Fruit fly (Drosophila melanogaster) whole organism, embryonic: ENCODE data around the gene CG5013.

Experiments
- BEAF-32 ChIP-seq: fragments of 200-800 bp; sonication (Bioruptor generic); optimal IDR thresholded peaks from 3 replicates; lab custom pipeline; 2017; ENCODE audit warnings: missing biosample characterization, missing genetic modification characterization, mild to moderate bottlenecking, moderate library complexity, missing genetic modification reagents
- BtbVII ChIP-seq: fragments of 200-800 bp; sonication (Bioruptor generic); optimal IDR thresholded peaks from 3 replicates; lab custom pipeline; 2017; ENCODE audit warnings: missing biosample characterization, mild to moderate bottlenecking, missing genetic modification characterization
- CG10565 ChIP-seq: fragments of 200-800 bp; sonication (Bioruptor generic); optimal IDR thresholded peaks from 3 replicates; lab custom pipeline; 2016; ENCODE audit warnings: missing biosample characterization, mild to moderate bottlenecking, missing genetic modification characterization
- CG11398 ChIP-seq: fragments of 200-800 bp; sonication (Bioruptor generic); optimal IDR thresholded peaks from 2 replicates; lab custom pipeline; 2016; ENCODE audit warnings: missing biosample characterization, missing genetic modification characterization
- CG12155 ChIP-seq: fragments of 200-800 bp; sonication (Bioruptor generic); optimal IDR thresholded peaks from 3 replicates; lab custom pipeline; 2016; ENCODE audit warnings: missing biosample characterization, missing genetic modification characterization
- CG13296 ChIP-seq: fragments of 200-800 bp; sonication (Bioruptor generic); optimal IDR thresholded peaks from 3 replicates; lab custom pipeline; 2018; ENCODE audit warnings: missing biosample characterization, mild to moderate bottlenecking, missing genetic modification characterization
- CG14965 ChIP-seq: fragments of 200-800 bp; sonication (Bioruptor generic); optimal IDR thresholded peaks from 2 replicates; lab custom pipeline; 2016; ENCODE audit warnings: missing biosample characterization, missing genetic modification characterization, borderline replicate concordance
- CG1529 ChIP-seq: fragments of 200-800 bp; sonication (Bioruptor generic); optimal IDR thresholded peaks from 3 replicates; lab custom pipeline; 2018; ENCODE audit warnings: missing biosample characterization, missing genetic modification characterization
- CG15601 ChIP-seq: fragments of 200-800 bp; sonication (Bioruptor generic); optimal IDR thresholded peaks from 3 replicates; lab custom pipeline; 2019; ENCODE audit warnings: missing biosample characterization, mild to moderate bottlenecking, missing genetic modification characterization, moderate library complexity
- CG16813 ChIP-seq: fragments of 200-800 bp; sonication (Bioruptor generic); IDR thresholded peaks from 3 replicates; pipeline ENCODE4 v1.3.6; 2022; ENCODE audit warnings: missing biosample characterization, missing genetic modification characterization; ENCODE audit not compliant: partially characterized antibody
- CG18262 ChIP-seq: fragments of 200-800 bp; optimal IDR thresholded peaks from 3 replicates; lab custom pipeline; 2019; ENCODE audit warnings: missing biosample characterization, mild to moderate bottlenecking, missing genetic modification characterization, moderate library complexity
- CG2129 ChIP-seq: fragments of 200-800 bp; sonication (Bioruptor generic); IDR thresholded peaks from 2 replicates; pipeline ENCODE4 v1.3.6; 2022; ENCODE audit warnings: missing biosample characterization, missing genetic modification characterization; ENCODE audit not compliant: partially characterized antibody
- CG30020 ChIP-seq: fragments of 200-800 bp; optimal IDR thresholded peaks from 2 replicates; lab custom pipeline; 2019; ENCODE audit warnings: missing biosample characterization, mild to moderate bottlenecking, missing genetic modification characterization, moderate library complexity
- CG30431 ChIP-seq: fragments of 200-800 bp; sonication (Bioruptor generic); optimal IDR thresholded peaks from 2 replicates; lab custom pipeline; 2017; ENCODE audit warnings: missing biosample characterization, missing genetic modification characterization
- CG4424 ChIP-seq: fragments of 200-800 bp; sonication (Bioruptor generic); optimal IDR thresholded peaks from 3 replicates; lab custom pipeline; 2016; ENCODE audit warnings: missing biosample characterization, missing genetic modification characterization
- CG4617 ChIP-seq: fragments of 200-800 bp; sonication (Bioruptor generic); optimal IDR thresholded peaks from 3 replicates; lab custom pipeline; 2016; ENCODE audit warnings: missing biosample characterization, missing genetic modification characterization, borderline replicate concordance
- CG6689 ChIP-seq: fragments of 200-800 bp; sonication (Bioruptor generic); IDR thresholded peaks from 2 replicates; pipeline ENCODE4 v1.3.6; 2022; ENCODE audit warnings: missing biosample characterization, missing genetic modification characterization
- CG7372 ChIP-seq: fragments of 200-800 bp; sonication (Bioruptor generic); IDR thresholded peaks from 2 replicates; pipeline ENCODE4 v1.3.6; 2022; ENCODE audit warnings: missing biosample characterization, missing genetic modification characterization
- CG7786 ChIP-seq: fragments of 200-800 bp; sonication (Bioruptor generic); optimal IDR thresholded peaks from 2 replicates; lab custom pipeline; 2016; ENCODE audit warnings: missing biosample characterization, missing genetic modification characterization
- CG7987 ChIP-seq: fragments of 200-800 bp; sonication (Bioruptor generic); optimal IDR thresholded peaks from 2 replicates; lab custom pipeline; 2018; ENCODE audit warnings: missing biosample characterization, mild to moderate bottlenecking, missing genetic modification characterization, moderate library complexity
- CG9932 ChIP-seq: fragments of 200-800 bp; sonication (Bioruptor generic); IDR thresholded peaks from 2 replicates; pipeline ENCODE4 v1.3.6; 2022; ENCODE audit warnings: missing biosample characterization, missing genetic modification characterization
- CHES-1-like ChIP-seq: fragments of 200-800 bp; sonication (Bioruptor generic); optimal IDR thresholded peaks from 2 replicates; lab custom pipeline; 2016; ENCODE audit warnings: missing biosample characterization, missing genetic modification characterization
- D19A ChIP-seq: fragments of 200-800 bp; optimal IDR thresholded peaks from 3 replicates; lab custom pipeline; 2019; ENCODE audit warnings: missing biosample characterization, mild to moderate bottlenecking, missing genetic modification characterization, moderate library complexity
- Dad ChIP-seq: fragments of 200-800 bp; sonication (Bioruptor generic); optimal IDR thresholded peaks from 3 replicates; lab custom pipeline; 2016; ENCODE audit warnings: missing biosample characterization, missing genetic modification characterization
- HLHmδ ChIP-seq: fragments of 200-800 bp; sonication (Bioruptor generic); optimal IDR thresholded peaks from 2 replicates; lab custom pipeline; 2018; ENCODE audit warnings: missing biosample characterization, mild to moderate bottlenecking, missing genetic modification characterization, moderate library complexity
- Lhr ChIP-seq: fragments of 200-800 bp; sonication (Bioruptor generic); optimal IDR thresholded peaks from 3 replicates; lab custom pipeline; 2017; ENCODE audit warnings: mild to moderate bottlenecking, missing biosample characterization, missing genetic modification reagents, missing genetic modification characterization
- MBD-R2 ChIP-seq: fragments of 200-800 bp; sonication (Bioruptor generic); IDR thresholded peaks from 2 replicates; pipeline ENCODE4 v1.3.6; 2022; ENCODE audit warnings: missing biosample characterization, missing genetic modification characterization
- NFAT ChIP-seq: fragments of 200-800 bp; sonication (Bioruptor generic); IDR thresholded peaks from 2 replicates; pipeline ENCODE4 v1.3.6; 2022; ENCODE audit warnings: missing biosample characterization, missing genetic modification characterization
- Pdp1 ChIP-seq, 2 experiments: fragments of 200-800 bp; sonication (Bioruptor generic); optimal IDR thresholded peaks; 3 replicates each; lab custom pipeline; 2016; ENCODE audit warnings: missing biosample characterization in 2 of 2, missing genetic modification characterization in 2 of 2, mild to moderate bottlenecking in 1 of 2, moderate library complexity in 1 of 2
- Rfx ChIP-seq: fragments of 200-800 bp; sonication (Bioruptor generic); IDR thresholded peaks from 2 replicates; pipeline ENCODE4 v1.3.6; 2022; ENCODE audit warnings: missing biosample characterization, missing genetic modification characterization
- Stat92E ChIP-seq, 3 experiments: fragments of >200 bp in 2 of 3; fragments of 200-800 bp in 1 of 3; sonication (Bioruptor generic) in 1 of 3; optimal IDR thresholded peaks; 2 replicates each; lab custom pipeline; 2017 to 2019; ENCODE audit warnings: missing biosample characterization in 3 of 3, missing genetic modification characterization in 3 of 3, mild to moderate bottlenecking in 1 of 3, moderate library complexity in 1 of 3
- ab ChIP-seq: fragments of 200-800 bp; sonication (Bioruptor generic); optimal IDR thresholded peaks from 2 replicates; lab custom pipeline; 2016; ENCODE audit warnings: missing biosample characterization, missing genetic modification characterization
- cato ChIP-seq: fragments of 200-800 bp; sonication (Bioruptor generic); optimal IDR thresholded peaks from 2 replicates; lab custom pipeline; 2016; ENCODE audit warnings: missing biosample characterization, missing genetic modification characterization, borderline replicate concordance
- corto ChIP-seq: fragments of 200-800 bp; sonication (Bioruptor generic); optimal IDR thresholded peaks from 2 replicates; lab custom pipeline; 2016; ENCODE audit warnings: missing biosample characterization, mild to moderate bottlenecking, missing genetic modification characterization, moderate library complexity
- crp ChIP-seq, 2 experiments: fragments of 200-800 bp; sonication (Bioruptor generic); optimal IDR thresholded peaks; 2 replicates in 1 of 2; 3 replicates in 1 of 2; lab custom pipeline; 2017; ENCODE audit warnings: missing biosample characterization in 2 of 2, missing genetic modification characterization in 2 of 2, mild to moderate bottlenecking in 1 of 2, moderate library complexity in 1 of 2
- dm ChIP-seq: fragments of 200-800 bp; sonication (Bioruptor generic); optimal IDR thresholded peaks from 3 replicates; lab custom pipeline; 2016; ENCODE audit warnings: missing biosample characterization, missing genetic modification characterization
- gcm ChIP-seq: fragments of 200-800 bp; sonication (Bioruptor generic); optimal IDR thresholded peaks from 2 replicates; lab custom pipeline; 2019; ENCODE audit warnings: missing biosample characterization, mild to moderate bottlenecking, missing genetic modification characterization, moderate library complexity
- gsb ChIP-seq: fragments of 200-800 bp; sonication (Bioruptor generic); IDR thresholded peaks from 2 replicates; pipeline ENCODE4 v1.3.6; 2022; ENCODE audit warnings: missing biosample characterization, missing genetic modification characterization
- nau ChIP-seq: fragments of 200-800 bp; sonication (Bioruptor generic); optimal IDR thresholded peaks from 3 replicates; lab custom pipeline; 2017; ENCODE audit warnings: missing biosample characterization, mild to moderate bottlenecking, missing genetic modification characterization, missing genetic modification reagents
- odd ChIP-seq: fragments of 200-800 bp; sonication (Bioruptor generic); optimal IDR thresholded peaks from 2 replicates; lab custom pipeline; 2017; ENCODE audit warnings: missing biosample characterization, mild to moderate bottlenecking, missing genetic modification characterization
- pita ChIP-seq: fragments of 200-800 bp; sonication (Bioruptor generic); optimal IDR thresholded peaks from 2 replicates; lab custom pipeline; 2017; ENCODE audit warnings: missing biosample characterization, mild to moderate bottlenecking, missing genetic modification characterization
- sc ChIP-seq, 3 experiments: fragments of >200 bp in 2 of 3; fragments of 200-800 bp in 1 of 3; sonication (Bioruptor generic) in 1 of 3; optimal IDR thresholded peaks; 2 replicates in 2 of 3; 3 replicates in 1 of 3; lab custom pipeline; 2017; ENCODE audit warnings: mild to moderate bottlenecking in 1 of 3, missing biosample characterization in 1 of 3, missing genetic modification characterization in 1 of 3, missing genetic modification reagents in 1 of 3
- sens ChIP-seq: fragments of 200-800 bp; sonication (Bioruptor generic); peaks from one replicate; lab custom pipeline; 2016; ENCODE audit warnings: missing biosample characterization, missing genetic modification characterization
- sna ChIP-seq: fragments of 200-800 bp; sonication (Bioruptor generic); IDR thresholded peaks from 2 replicates; pipeline ENCODE4 v1.3.6; 2022; ENCODE audit warnings: missing biosample characterization, missing genetic modification characterization; ENCODE audit not compliant: partially characterized antibody
- sob ChIP-seq: fragments of 200-800 bp; sonication (Bioruptor generic); IDR thresholded peaks from 2 replicates; pipeline ENCODE4 v1.3.6; 2022; ENCODE audit warnings: missing biosample characterization, missing genetic modification characterization
- sr ChIP-seq: fragments of 200-800 bp; sonication (Bioruptor generic); IDR thresholded peaks from 3 replicates; pipeline ENCODE4 v1.3.6; 2022; ENCODE audit warnings: missing biosample characterization, missing genetic modification characterization
- tap ChIP-seq: fragments of 200-800 bp; optimal IDR thresholded peaks from 3 replicates; lab custom pipeline; 2019; ENCODE audit warnings: missing biosample characterization, mild to moderate bottlenecking, missing genetic modification characterization, moderate library complexity
- toy ChIP-seq: fragments of 200-800 bp; sonication (Bioruptor generic); IDR thresholded peaks from 2 replicates; pipeline ENCODE4 v1.3.6; 2022; ENCODE audit warnings: missing biosample characterization, missing genetic modification characterization
- trh ChIP-seq: fragments of 200-800 bp; sonication (Bioruptor generic); optimal IDR thresholded peaks from 2 replicates; lab custom pipeline; 2016; ENCODE audit warnings: missing biosample characterization, missing genetic modification characterization

CG5013 gene

DNA sequence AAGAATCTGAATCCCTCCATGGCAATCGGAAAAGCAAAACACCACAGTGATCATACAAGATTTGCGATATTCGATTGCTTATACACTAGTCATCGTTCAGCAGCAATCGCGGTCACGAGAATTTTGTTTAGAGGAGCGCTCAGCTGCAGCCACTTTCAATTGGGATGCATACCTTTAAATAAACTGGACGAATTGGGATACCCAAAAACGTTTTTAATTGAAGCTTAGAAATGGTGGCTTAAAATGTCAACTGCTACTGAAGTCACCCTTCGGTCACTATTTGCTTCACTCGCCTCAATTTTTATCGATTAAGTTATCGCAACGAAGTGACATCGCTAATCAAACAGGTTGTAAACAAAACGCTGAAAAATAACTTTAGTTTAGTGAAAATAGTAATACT is at the start of gene CG5013, which contains the start of gene IKKbeta (continued):
- no peak for TF ChIP-seq sr
- peak; percentile 57 for TF ChIP-seq Lhr (GFP tag; lab: Kevin White, UChicago)
- TF ChIP-seq CG16813 (GFP tag; lab: Robert Waterston, UW): peak; percentile 81
- no peak for TF ChIP-seq trh
- no peak for TF ChIP-seq CG10565 (GFP tag; lab: Kevin White, UChicago)
- TF ChIP-seq sc (optimal IDR thresholded peaks at IDR 0.05; lab: Kevin White, UChicago): no peak
- TF ChIP-seq sc (GFP tag; optimal IDR thresholded peaks at IDR 0.05; lab: Kevin White, UChicago): no peak
- TF ChIP-seq CG7372 (GFP tag; lab: Robert Waterston, UW): 0 out of 2 replicates have a peak, but pooled peaks have one; percentile 35
- no peak for TF ChIP-seq corto
- no peak for TF ChIP-seq cato
- peak; percentile 85 for TF ChIP-seq CG4617 (GFP tag; lab: Kevin White, UChicago)
- TF ChIP-seq dm (GFP tag; lab: Kevin White, UChicago): peak; percentile 54
- TF ChIP-seq CG18262 (tag; lab: Kevin White, UChicago): peak; percentile 40
- TF ChIP-seq CG9932 (GFP tag; lab: Robert Waterston, UW): peak; percentile 73
- 0 out of 2 replicates have a peak, but pooled peaks have one; percentile 41 for TF ChIP-seq CG6689 (GFP tag; lab: Robert Waterston, UW)
- TF ChIP-seq D19A (tag; lab: Kevin White, UChicago): peak; percentile 21
- TF ChIP-seq Dad: peak; percentile 44
- no peak for TF ChIP-seq odd (GFP tag; lab: Kevin White, UChicago)
- peak in 1 of 3 experiments; percentile 24 for TF ChIP-seq Stat92E (GFP tag; optimal IDR thresholded peaks at IDR 0.05; lab: Kevin White, UChicago)
- TF ChIP-seq sob (GFP tag; lab: Robert Waterston, UW): peak; percentile 70
- no peak for TF ChIP-seq toy (GFP tag; lab: Robert Waterston, UW)
- TF ChIP-seq CG30431 (GFP tag; lab: Kevin White, UChicago): no peak
- peak; percentile 90 for TF ChIP-seq CHES-1-like (GFP tag; lab: Kevin White, UChicago)
- peak; percentile 67 for TF ChIP-seq CG7786 (GFP tag; lab: Kevin White, UChicago)
- TF ChIP-seq tap (tag; lab: Kevin White, UChicago): no peak
- TF ChIP-seq gcm (GFP tag; lab: Kevin White, UChicago): no peak
- TF ChIP-seq ab (GFP tag; lab: Kevin White, UChicago): no peak
- no peak for TF ChIP-seq CG15601
- TF ChIP-seq CG12155 (GFP tag; lab: Kevin White, UChicago): peak; percentile 42
- TF ChIP-seq CG7987: no peak
- peak; percentile 89 for TF ChIP-seq BEAF-32
- TF ChIP-seq nau (GFP tag; lab: Kevin White, UChicago): no peak
- TF ChIP-seq crp (GFP tag; optimal IDR thresholded peaks at IDR 0.05; lab: Kevin White, UChicago): no peak
- no peak for TF ChIP-seq CG1529
- TF ChIP-seq sna (GFP tag; lab: Robert Waterston, UW): peak; percentile 87
- TF ChIP-seq CG30020 (tag; lab: Kevin White, UChicago): peak; percentile 67
- no peak for TF ChIP-seq CG14965 (GFP tag; lab: Kevin White, UChicago)
- no peak for TF ChIP-seq pita (GFP tag; lab: Kevin White, UChicago)
- no peak for TF ChIP-seq gsb (GFP tag; lab: Robert Waterston, UW)
- TF ChIP-seq CG11398: peak; percentile 21
- no peak for TF ChIP-seq HLHmδ (GFP tag; lab: Kevin White, UChicago)
- peak; percentile 63; the same call in 1 of the 2 replicates for TF ChIP-seq Rfx
- TF ChIP-seq NFAT (GFP tag; lab: Robert Waterston, UW): 0 out of 2 replicates have a peak, but pooled peaks have one; percentile 41
- TF ChIP-seq CG4424 (GFP tag; lab: Kevin White, UChicago): peak; percentile 45
- peak; percentile 57 for TF ChIP-seq CG2129 (GFP tag; lab: Robert Waterston, UW)
- TF ChIP-seq sens (GFP tag; lab: Kevin White, UChicago): peak; percentile 89
- peak; percentile 79 for TF ChIP-seq MBD-R2 (GFP tag; lab: Robert Waterston, UW)
- TF ChIP-seq BtbVII (GFP tag; lab: Kevin White, UChicago): no peak
- TF ChIP-seq Pdp1 (GFP tag; optimal IDR thresholded peaks at IDR 0.05; lab: Kevin White, UChicago): peak; percentile 47 to 71
- TF ChIP-seq CG13296 (GFP tag; lab: Kevin White, UChicago): no peak
